Worm (Caenorhabditis elegans) whole organism, L1 larva: ENCODE results near the gene R13H4.5.
A peak's percentile ranks its signal among the peaks of the same experiment; 100 is the strongest.

Source experiments
- C16A3.4 ChIP-seq: fragments of 150-350 bp; optimal IDR thresholded peaks from 2 replicates; lab custom pipeline; 2014; ENCODE audit warnings: missing biosample characterization, missing genetic modification characterization
- C34B4.2 ChIP-seq: sonication (generic microtip); optimal IDR thresholded peaks from 2 replicates; lab custom pipeline; 2017; ENCODE audit warnings: mild to moderate bottlenecking, missing genetic modification characterization, missing compliant biosample characterization
- aha-1 ChIP-seq: fragments of 150-350 bp; optimal IDR thresholded peaks from 2 replicates; lab custom pipeline; 2014; ENCODE audit warnings: missing biosample characterization, missing genetic modification characterization
- aly-2 ChIP-seq: fragments of 150-350 bp; optimal IDR thresholded peaks from 2 replicates; lab custom pipeline; 2014; ENCODE audit warnings: missing biosample characterization, missing genetic modification characterization
- blmp-1 ChIP-seq: fragments of 150-350 bp; optimal IDR thresholded peaks from 2 replicates; lab custom pipeline; 2014; ENCODE audit warnings: missing biosample characterization, missing genetic modification characterization
- ceh-8 ChIP-seq: fragments of 200-800 bp; sonication (Bioruptor generic); optimal IDR thresholded peaks from 2 replicates; lab custom pipeline; 2018; ENCODE audit warnings: mild to moderate bottlenecking, missing genetic modification characterization, moderate library complexity, missing compliant biosample characterization
- ceh-88 ChIP-seq: fragments of 200-800 bp; sonication (Bioruptor generic); IDR thresholded peaks from 2 replicates; pipeline ENCODE4 v1.3.6; 2022; ENCODE audit warnings: missing genetic modification characterization, missing compliant biosample characterization
- efl-1 ChIP-seq, 4 experiments: fragments of 150-350 bp; optimal IDR thresholded peaks in 3 of 4; peaks in 1 of 4; 1 replicate in 1 of 4; 2 replicates in 3 of 4; lab custom pipeline; 2014; ENCODE audit warnings: missing biosample characterization in 2 of 4, missing genetic modification characterization in 2 of 4, missing genetic modification reagents in 2 of 4
- egl-27 ChIP-seq, 2 experiments: fragments of 150-350 bp in 1 of 2; sonication (generic microtip); optimal IDR thresholded peaks; 3 replicates each; lab custom pipeline; 2017 to 2018; ENCODE audit warnings: missing biosample characterization in 2 of 2, missing genetic modification characterization in 2 of 2, missing genetic modification reagents in 2 of 2
- ets-5 ChIP-seq: fragments of 200-800 bp; sonication (Bioruptor generic); IDR thresholded peaks from 2 replicates; pipeline ENCODE4 v1.3.6; 2022; ENCODE audit warnings: missing genetic modification characterization, missing compliant biosample characterization
- fkh-10 ChIP-seq: sonication (generic microtip); optimal IDR thresholded peaks from 2 replicates; lab custom pipeline; 2017; ENCODE audit warnings: missing biosample characterization, missing genetic modification reagents, missing genetic modification characterization
- fkh-4 ChIP-seq: sonication (generic microtip); optimal IDR thresholded peaks from 2 replicates; lab custom pipeline; 2016; ENCODE audit warnings: missing compliant biosample characterization, missing genetic modification characterization, borderline replicate concordance
- grh-1 ChIP-seq: fragments of 200-800 bp; sonication (Bioruptor generic); IDR thresholded peaks from 2 replicates; pipeline ENCODE4 v1.3.6; 2022; ENCODE audit warnings: missing genetic modification reagents, missing genetic modification characterization, missing compliant biosample characterization
- hlh-17 ChIP-seq: fragments of 200-800 bp; sonication (Bioruptor generic); optimal IDR thresholded peaks from 2 replicates; lab custom pipeline; 2018; ENCODE audit warnings: missing genetic modification characterization, mild to moderate bottlenecking, missing compliant biosample characterization, moderate library complexity, borderline replicate concordance
- hpl-2 ChIP-seq: fragments of 150-350 bp; optimal IDR thresholded peaks from 2 replicates; lab custom pipeline; 2014; ENCODE audit warnings: missing biosample characterization, missing genetic modification reagents, missing genetic modification characterization
- isw-1 ChIP-seq: fragments of 200-800 bp; sonication (Bioruptor generic); IDR thresholded peaks from 2 replicates; pipeline ENCODE4 v1.3.6; 2022; ENCODE audit warnings: missing genetic modification characterization, missing compliant biosample characterization
- lin-14 ChIP-seq: fragments of 200-800 bp; sonication (Bioruptor generic); optimal IDR thresholded peaks from 2 replicates; lab custom pipeline; 2018; ENCODE audit warnings: mild to moderate bottlenecking, missing genetic modification characterization, moderate library complexity, missing compliant biosample characterization
- lin-15B ChIP-seq: fragments of 150-350 bp; sonication (generic microtip); optimal IDR thresholded peaks from 3 replicates; lab custom pipeline; 2014; ENCODE audit warnings: missing biosample characterization, missing genetic modification characterization
- lin-35 ChIP-seq, 2 experiments: fragments of 150-350 bp; optimal IDR thresholded peaks; 2 replicates each; lab custom pipeline; 2014; ENCODE audit warnings: missing biosample characterization in 2 of 2, missing genetic modification characterization in 2 of 2, missing genetic modification reagents in 2 of 2
- mab-9 ChIP-seq: fragments of 200-800 bp; sonication (Bioruptor generic); IDR thresholded peaks from 2 replicates; pipeline ENCODE4 v1.3.6; 2022; ENCODE audit warnings: missing genetic modification reagents, missing genetic modification characterization, missing compliant biosample characterization
- mef-2 ChIP-seq: fragments of 150-350 bp; optimal IDR thresholded peaks from 2 replicates; lab custom pipeline; 2014; ENCODE audit warnings: missing biosample characterization, missing genetic modification characterization
- mep-1 ChIP-seq: fragments of 150-350 bp; optimal IDR thresholded peaks from 2 replicates; lab custom pipeline; 2014; ENCODE audit warnings: missing biosample characterization, missing genetic modification characterization
- nhr-28 ChIP-seq: fragments of 150-350 bp; optimal IDR thresholded peaks from 2 replicates; lab custom pipeline; 2014; ENCODE audit warnings: missing biosample characterization, missing genetic modification characterization
- nhr-76 ChIP-seq: sonication (generic microtip); optimal IDR thresholded peaks from 2 replicates; lab custom pipeline; 2017; ENCODE audit warnings: missing biosample characterization, missing genetic modification characterization
- nhr-85 ChIP-seq: sonication (generic microtip); peaks from one replicate; lab custom pipeline; 2016; ENCODE audit warnings: missing genetic modification characterization, inconsistent platforms, missing compliant biosample characterization
- nhr-90 ChIP-seq: sonication (generic microtip); optimal IDR thresholded peaks from 2 replicates; lab custom pipeline; 2016; ENCODE audit warnings: mild to moderate bottlenecking, missing genetic modification characterization, missing compliant biosample characterization; ENCODE audit not compliant: poor library complexity
- skn-1 ChIP-seq: fragments of 150-350 bp; optimal IDR thresholded peaks from 2 replicates; lab custom pipeline; 2014; ENCODE audit warnings: missing biosample characterization, missing genetic modification characterization
- snu-23 ChIP-seq: sonication (generic microtip); optimal IDR thresholded peaks from 2 replicates; lab custom pipeline; 2016; ENCODE audit warnings: missing genetic modification characterization, missing compliant biosample characterization
- sox-4 ChIP-seq: sonication (generic microtip); optimal IDR thresholded peaks from 2 replicates; lab custom pipeline; 2016; ENCODE audit warnings: missing genetic modification characterization, missing compliant biosample characterization
- sptf-1 ChIP-seq: fragments of 150-350 bp; optimal IDR thresholded peaks from 2 replicates; lab custom pipeline; 2014; ENCODE audit warnings: missing biosample characterization, missing genetic modification characterization
- swsn-7 ChIP-seq: sonication (generic microtip); optimal IDR thresholded peaks from 2 replicates; lab custom pipeline; 2016; ENCODE audit warnings: missing genetic modification characterization, missing compliant biosample characterization
- tbx-2 ChIP-seq: sonication (generic microtip); optimal IDR thresholded peaks from 2 replicates; lab custom pipeline; 2016; ENCODE audit warnings: missing genetic modification characterization, missing compliant biosample characterization
- tlp-1 ChIP-seq: fragments of 150-350 bp; optimal IDR thresholded peaks from 2 replicates; lab custom pipeline; 2014; ENCODE audit warnings: missing biosample characterization, missing genetic modification characterization
- unc-62 ChIP-seq: fragments of 150-350 bp; optimal IDR thresholded peaks from 2 replicates; lab custom pipeline; 2014; ENCODE audit warnings: missing biosample characterization, missing genetic modification reagents, missing genetic modification characterization
- ztf-11 ChIP-seq, 2 experiments: sonication (generic microtip); optimal IDR thresholded peaks; 2 replicates each; lab custom pipeline; 2016 to 2017; ENCODE audit warnings: missing genetic modification characterization in 2 of 2, missing biosample characterization in 1 of 2, missing compliant biosample characterization in 1 of 2

R13H4.5 gene

DNA sequence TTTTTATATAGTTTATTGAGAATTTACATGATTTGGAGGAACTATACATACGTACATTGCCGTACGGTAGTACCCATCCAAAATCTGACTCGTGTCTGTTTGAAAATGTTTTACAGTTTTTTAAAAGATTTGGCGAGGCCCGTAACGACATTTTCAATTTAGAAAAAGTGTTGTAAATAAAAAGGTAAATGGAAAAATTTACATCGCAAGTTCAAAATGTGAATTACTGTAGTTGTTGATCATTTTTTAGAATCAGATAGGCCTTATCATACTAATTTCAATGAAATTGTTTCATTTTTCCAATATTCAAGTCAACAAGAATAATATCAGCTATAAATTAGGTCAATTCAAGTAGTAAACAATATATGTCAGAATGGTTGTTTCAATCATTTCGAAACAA lies 2.3 kb downstream of the R13H4.5 start, which contains the start of gene R13H4.6:
Gene R13H4.6 (plus strand): TSS at position 301 of the 400 bp plus-strand sequence.
- TF ChIP-seq efl-1 (optimal IDR thresholded peaks at IDR 0.05; lab: Kevin White, UChicago) (no peak), efl-1 (GFP tag; optimal IDR thresholded peaks at IDR 0.05 in 1 of 2; lab: Kevin White, UChicago) (peak in 1 of 2 experiments; percentile 3), mep-1 (no peak)

ce11 chrV:11868142-11868541 lies 7.7 kb downstream of the R13H4.5 start, which contains the start of gene R13H4.7:
Gene R13H4.7, minus strand, starts transcription at chrV:11868242.
- TF ChIP-seq grh-1 (GFP tag; lab: Robert Waterston, UW) (no peak), hlh-17 (GFP tag; lab: Kevin White, UChicago) (no peak), nhr-28 (no peak), tbx-2 (no peak), ceh-8 (no peak), swsn-7 (no peak), lin-15B (tag; lab: Kevin White, UChicago) (no peak), aly-2 (tag; lab: Kevin White, UChicago) (no peak), snu-23 (no peak), lin-35 (GFP tag; optimal IDR thresholded peaks at IDR 0.05; lab: Kevin White, UChicago) (no peak), mab-9 (GFP tag; lab: Robert Waterston, UW) (no peak), lin-14 (GFP tag; lab: Kevin White, UChicago) (no peak), sox-4 (no peak), tlp-1 (no peak)

DNA sequence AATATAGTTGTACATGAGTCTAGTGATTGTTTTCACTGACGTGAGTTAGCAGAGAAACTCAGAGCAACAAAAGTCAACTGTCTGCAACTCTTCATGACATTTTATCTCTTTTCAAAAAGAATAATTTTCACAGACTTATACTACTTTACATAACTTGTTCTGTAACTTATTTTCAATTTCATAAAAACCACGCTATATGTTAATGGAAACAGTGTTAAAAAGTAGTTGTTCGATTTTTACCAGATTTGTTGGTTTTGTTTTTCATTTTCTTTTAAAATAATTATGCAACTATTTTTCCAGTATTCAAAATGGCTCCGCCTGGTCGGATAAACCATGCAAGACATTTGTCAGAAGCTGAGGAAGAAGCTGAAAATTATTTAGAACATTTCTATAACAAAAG lies 14.6 kb downstream of the R13H4.5 start, which contains the start of gene sulp-4:
Gene sulp-4 (plus strand): TSS at position 301 of the 400 bp plus-strand sequence.
- TF ChIP-seq nhr-90 (no peak), C34B4.2 (tag; lab: Kevin White, UChicago) (no peak), mep-1 (no peak), sptf-1 (no peak), efl-1 (optimal IDR thresholded peaks at IDR 0.05; lab: Kevin White, UChicago) (no peak), efl-1 (GFP tag; optimal IDR thresholded peaks at IDR 0.05 in 1 of 2; lab: Kevin White, UChicago) (peak in 1 of 2 experiments; percentile 58), nhr-76 (tag; lab: Kevin White, UChicago) (no peak)
- TF ChIP-seq, all 84 proteins: peak for 1

- TF ChIP-seq fkh-4 (tag; lab: Kevin White, UChicago) = no peak
- no peak for TF ChIP-seq C16A3.4
- TF ChIP-seq hpl-2 = no peak
- no peak for TF ChIP-seq fkh-10 (GFP tag; lab: Kevin White, UChicago)
- TF ChIP-seq aha-1 = no peak
- TF ChIP-seq grh-1 (GFP tag; lab: Robert Waterston, UW) = no peak
- no peak for TF ChIP-seq unc-62 (GFP tag; lab: Kevin White, UChicago)
- TF ChIP-seq mef-2 (tag; lab: Kevin White, UChicago) = no peak
- TF ChIP-seq egl-27 (tag; optimal IDR thresholded peaks at IDR 0.05; lab: Kevin White, UChicago) = no peak
- TF ChIP-seq ceh-88 = no peak
- TF ChIP-seq isw-1 (GFP tag; lab: Robert Waterston, UW) = no peak
- TF ChIP-seq lin-14 (GFP tag; lab: Kevin White, UChicago) = no peak
- TF ChIP-seq nhr-28 = no peak
- TF ChIP-seq skn-1 (tag; lab: Kevin White, UChicago) = no peak
- TF ChIP-seq blmp-1 = no peak
- TF ChIP-seq efl-1 (optimal IDR thresholded peaks at IDR 0.05; lab: Kevin White, UChicago) = no peak
- TF ChIP-seq efl-1 (GFP tag; optimal IDR thresholded peaks at IDR 0.05 in 1 of 2; lab: Kevin White, UChicago) = no peak
- no peak for TF ChIP-seq C34B4.2 (tag; lab: Kevin White, UChicago)
- no peak for TF ChIP-seq ets-5 (GFP tag; lab: Robert Waterston, UW)
These were observed 16.2 kb downstream of the R13H4.5 start for ce11 chrV:11876657-11877056.

- peak; percentile 41 for TF ChIP-seq nhr-85 (tag; lab: Kevin White, UChicago)
- no peak for TF ChIP-seq ztf-11 (tag; optimal IDR thresholded peaks at IDR 0.05; lab: Kevin White, UChicago)
- no peak for TF ChIP-seq isw-1 (GFP tag; lab: Robert Waterston, UW)
These were observed 19.3 kb downstream of the R13H4.5 start, which contains the start of gene sulp-5 for ce11 chrV:11879732-11880131. Gene sulp-5, plus strand, starts transcription at chrV:11880032.
